Worm (Caenorhabditis elegans) whole organism, L2 larva: ENCODE measurements around the gene nep-12.

Source experiments
- F13H6.1 ChIP-seq: sonication (generic microtip); optimal IDR thresholded peaks from 2 replicates; lab custom pipeline; 2016; ENCODE audit warnings: missing genetic modification characterization, missing compliant biosample characterization
- R02D3.7 ChIP-seq: fragments of 150-350 bp; optimal IDR thresholded peaks from 2 replicates; lab custom pipeline; 2014; ENCODE audit warnings: missing biosample characterization, missing genetic modification characterization
- Y55F3AM.14 ChIP-seq: fragments of 200-800 bp; sonication (Bioruptor generic); optimal IDR thresholded peaks from 2 replicates; lab custom pipeline; 2018; ENCODE audit warnings: mild to moderate bottlenecking, missing genetic modification characterization, missing compliant biosample characterization
- ZK546.5 ChIP-seq: sonication (generic microtip); optimal IDR thresholded peaks from 2 replicates; lab custom pipeline; 2017; ENCODE audit warnings: missing biosample characterization, missing genetic modification characterization
- aly-2 ChIP-seq: fragments of 150-350 bp; optimal IDR thresholded peaks from 2 replicates; lab custom pipeline; 2014; ENCODE audit warnings: missing biosample characterization, missing genetic modification characterization
- ama-1 ChIP-seq: fragments of 150-350 bp; optimal IDR thresholded peaks from 2 replicates; lab custom pipeline; 2018; ENCODE audit warnings: inconsistent platforms
- blmp-1 ChIP-seq: sonication (generic microtip); optimal IDR thresholded peaks from 2 replicates; lab custom pipeline; 2017; ENCODE audit warnings: missing genetic modification characterization, mild to moderate bottlenecking, missing compliant biosample characterization, antibody characterized with exemption, moderate library complexity; ENCODE audit not compliant: insufficient read depth
- ceh-16 ChIP-seq: fragments of 150-350 bp; optimal IDR thresholded peaks from 2 replicates; lab custom pipeline; 2014; ENCODE audit warnings: missing biosample characterization, missing genetic modification characterization
- crh-2 ChIP-seq: sonication (generic microtip); optimal IDR thresholded peaks from 2 replicates; lab custom pipeline; 2017; ENCODE audit warnings: missing biosample characterization, missing genetic modification characterization
- egl-27 ChIP-seq: sonication (generic microtip); optimal IDR thresholded peaks from 3 replicates; lab custom pipeline; 2017; ENCODE audit warnings: missing biosample characterization, missing genetic modification reagents, missing genetic modification characterization
- elt-1 ChIP-seq: fragments of 150-350 bp; optimal IDR thresholded peaks from 2 replicates; lab custom pipeline; 2014; ENCODE audit warnings: missing biosample characterization, missing genetic modification characterization
- elt-3 ChIP-seq: sonication (generic microtip); optimal IDR thresholded peaks from 2 replicates; lab custom pipeline; 2017; ENCODE audit warnings: missing biosample characterization, missing genetic modification characterization
- fos-1 ChIP-seq: fragments of 150-350 bp; optimal IDR thresholded peaks from 2 replicates; lab custom pipeline; 2014; ENCODE audit warnings: missing biosample characterization, missing genetic modification characterization
- gmeb-1 ChIP-seq: fragments of 150-350 bp; optimal IDR thresholded peaks from 2 replicates; lab custom pipeline; 2014; ENCODE audit warnings: missing biosample characterization, missing genetic modification characterization
- lin-11 ChIP-seq: fragments of 150-350 bp; sonication (generic microtip); optimal IDR thresholded peaks from 2 replicates; lab custom pipeline; 2014; ENCODE audit warnings: missing biosample characterization, missing genetic modification characterization, inconsistent platforms, mixed read lengths
- lin-13 ChIP-seq: fragments of 150-350 bp; optimal IDR thresholded peaks from 2 replicates; lab custom pipeline; 2014; ENCODE audit warnings: missing biosample characterization, missing genetic modification reagents, missing genetic modification characterization
- lsy-2 ChIP-seq, 2 experiments: fragments of 150-350 bp in 1 of 2; sonication (generic microtip) in 1 of 2; optimal IDR thresholded peaks; 2 replicates each; lab custom pipeline; 2014 to 2017; ENCODE audit warnings: missing biosample characterization in 2 of 2, missing genetic modification characterization in 2 of 2
- mab-5 ChIP-seq: fragments of 150-350 bp; optimal IDR thresholded peaks from 2 replicates; lab custom pipeline; 2014; ENCODE audit warnings: missing biosample characterization, missing genetic modification characterization
- mbf-1 ChIP-seq: sonication (generic microtip); optimal IDR thresholded peaks from 2 replicates; lab custom pipeline; 2017; ENCODE audit warnings: missing biosample characterization, missing genetic modification characterization
- mdl-1 ChIP-seq, 2 experiments: fragments of 150-350 bp in 1 of 2; sonication (generic microtip) in 1 of 2; optimal IDR thresholded peaks; 2 replicates each; lab custom pipeline; 2017; ENCODE audit warnings: missing biosample characterization in 2 of 2, missing genetic modification characterization in 2 of 2
- nhr-10 ChIP-seq: sonication (generic microtip); optimal IDR thresholded peaks from 2 replicates; lab custom pipeline; 2017; ENCODE audit warnings: missing biosample characterization, missing genetic modification characterization
- nhr-12 ChIP-seq: fragments of 150-350 bp; optimal IDR thresholded peaks from 2 replicates; lab custom pipeline; 2014; ENCODE audit warnings: missing biosample characterization, missing genetic modification characterization
- nhr-237 ChIP-seq: fragments of 150-350 bp; optimal IDR thresholded peaks from 2 replicates; lab custom pipeline; 2014; ENCODE audit warnings: missing biosample characterization, missing genetic modification characterization
- nhr-25 ChIP-seq: fragments of 150-350 bp; sonication (generic microtip); optimal IDR thresholded peaks from 3 replicates; lab custom pipeline; 2014; ENCODE audit warnings: missing biosample characterization, missing genetic modification characterization
- peb-1 ChIP-seq: fragments of 150-350 bp; optimal IDR thresholded peaks from 2 replicates; lab custom pipeline; 2014; ENCODE audit warnings: missing biosample characterization, missing genetic modification characterization
- sma-3 ChIP-seq: sonication (generic microtip); optimal IDR thresholded peaks from 2 replicates; lab custom pipeline; 2016; ENCODE audit warnings: missing genetic modification reagents, missing genetic modification characterization, missing compliant biosample characterization
- sma-9 ChIP-seq, 2 experiments: fragments of 150-350 bp in 1 of 2; sonication (generic microtip) in 1 of 2; optimal IDR thresholded peaks; 2 replicates each; lab custom pipeline; 2014 to 2016; ENCODE audit warnings: missing genetic modification characterization in 2 of 2, mild to moderate bottlenecking in 1 of 2, missing biosample characterization in 1 of 2, missing compliant biosample characterization in 1 of 2, missing genetic modification reagents in 1 of 2, moderate library complexity in 1 of 2
- snpc-4 ChIP-seq: fragments of 150-350 bp; optimal IDR thresholded peaks from 2 replicates; lab custom pipeline; 2014; ENCODE audit warnings: missing biosample characterization, missing genetic modification characterization
- unc-39 ChIP-seq: fragments of 150-350 bp; optimal IDR thresholded peaks from 2 replicates; lab custom pipeline; 2014; ENCODE audit warnings: missing biosample characterization, missing genetic modification characterization
- zag-1 ChIP-seq: fragments of 150-350 bp; optimal IDR thresholded peaks from 2 replicates; lab custom pipeline; 2014; ENCODE audit warnings: missing biosample characterization, missing genetic modification characterization
- ztf-11 ChIP-seq: sonication (generic microtip); optimal IDR thresholded peaks from 2 replicates; lab custom pipeline; 2017; ENCODE audit warnings: missing biosample characterization, missing genetic modification characterization
- ztf-4 ChIP-seq: fragments of 150-350 bp; optimal IDR thresholded peaks from 2 replicates; lab custom pipeline; 2014; ENCODE audit warnings: missing biosample characterization, missing genetic modification characterization

nep-12 gene

ce11 chrII:4773891-4774432 lies 10.4 kb downstream of the nep-12 start, which contains the start of the genes F26G1.9 and F26G1.10:
Gene F26G1.9, minus strand, starts transcription at chrII:4773991.
Gene F26G1.10, plus strand, starts transcription at chrII:4774382.
- TF ChIP-seq snpc-4 (tag; lab: Kevin White, UChicago) = no peak
- peak; percentile 28 for TF ChIP-seq fos-1 (tag; lab: Kevin White, UChicago)

DNA sequence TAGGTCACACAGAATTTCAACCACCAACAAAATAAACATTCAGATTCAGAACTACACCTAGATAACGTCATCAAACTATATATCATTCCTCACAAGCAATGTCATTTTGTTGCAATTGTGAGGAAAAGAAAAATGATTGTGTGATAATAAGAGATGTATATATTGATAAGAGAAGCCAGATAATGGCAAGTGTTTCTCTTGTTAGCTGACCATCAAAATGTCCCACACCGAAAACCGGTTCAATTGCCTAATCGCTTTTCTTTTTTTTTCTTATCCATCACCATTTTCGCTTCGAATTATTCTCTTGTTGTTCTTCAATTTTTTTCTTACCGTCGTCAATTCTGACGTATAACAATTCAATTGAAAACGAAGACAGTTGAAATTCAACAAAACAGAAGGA lies 11.9 kb downstream of the nep-12 start:
- TF ChIP-seq nhr-237 (tag; lab: Kevin White, UChicago) = no peak
- peak; percentile 18 for TF ChIP-seq blmp-1 (tag; lab: Kevin White, UChicago)
- no peak for TF ChIP-seq ztf-11 (tag; lab: Kevin White, UChicago)
- no peak for TF ChIP-seq lin-11 (tag; lab: Kevin White, UChicago)
- no peak for TF ChIP-seq mab-5
- no peak for TF ChIP-seq egl-27 (tag; lab: Kevin White, UChicago)
- no peak for TF ChIP-seq ZK546.5
- no peak for TF ChIP-seq unc-39 (tag; lab: Kevin White, UChicago)
- TF ChIP-seq peb-1 (tag; lab: Kevin White, UChicago) = no peak
- no peak for TF ChIP-seq snpc-4 (tag; lab: Kevin White, UChicago)
- TF ChIP-seq ceh-16 (tag; lab: Kevin White, UChicago) = no peak
- no peak for TF ChIP-seq lsy-2 (tag; optimal IDR thresholded peaks at IDR 0.05; lab: Kevin White, UChicago)
- no peak for TF ChIP-seq sma-9 (GFP tag; optimal IDR thresholded peaks at IDR 0.05; lab: Kevin White, UChicago)
- TF ChIP-seq sma-9 (tag; optimal IDR thresholded peaks at IDR 0.05; lab: Kevin White, UChicago) = no peak
- peak; percentile 12 for TF ChIP-seq F13H6.1
- peak; percentile 2 for TF ChIP-seq fos-1 (tag; lab: Kevin White, UChicago)

DNA sequence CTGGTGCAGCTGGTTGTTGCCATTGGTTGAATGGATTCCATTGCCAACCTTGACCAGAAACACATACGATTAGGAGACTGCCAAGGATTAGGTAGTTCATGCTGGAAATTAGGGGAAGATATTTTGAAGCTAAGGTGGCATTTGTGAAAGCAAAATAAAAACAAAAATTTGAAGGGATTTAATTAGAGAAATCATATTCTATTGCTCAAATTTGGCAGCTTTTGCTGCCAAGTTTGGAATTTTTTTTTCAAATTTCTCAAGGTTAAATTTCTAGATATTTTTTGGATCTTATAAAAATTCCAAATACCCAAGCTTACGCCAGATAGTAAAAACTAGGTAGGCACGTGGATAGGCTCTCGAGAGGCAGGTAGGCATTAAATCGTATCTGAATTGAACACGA lies 13.1 kb downstream of the nep-12 start, which contains the start of gene F26G1.5:
Gene F26G1.5, minus strand, starts transcription at position 101 of the 400 bp plus-strand sequence.
- no peak for TF ChIP-seq peb-1 (tag; lab: Kevin White, UChicago)
- no peak for TF ChIP-seq nhr-12 (tag; lab: Kevin White, UChicago)
- TF ChIP-seq lsy-2 (tag; optimal IDR thresholded peaks at IDR 0.05; lab: Kevin White, UChicago) = no peak
- no peak for TF ChIP-seq sma-9 (GFP tag; optimal IDR thresholded peaks at IDR 0.05; lab: Kevin White, UChicago)
- no peak for TF ChIP-seq sma-9 (tag; optimal IDR thresholded peaks at IDR 0.05; lab: Kevin White, UChicago)
- no peak for TF ChIP-seq Y55F3AM.14 (GFP tag; lab: Kevin White, UChicago)
- no peak for TF ChIP-seq elt-1 (tag; lab: Kevin White, UChicago)
- TF ChIP-seq mab-5 = no peak
- no peak for TF ChIP-seq crh-2 (tag; lab: Kevin White, UChicago)

DNA sequence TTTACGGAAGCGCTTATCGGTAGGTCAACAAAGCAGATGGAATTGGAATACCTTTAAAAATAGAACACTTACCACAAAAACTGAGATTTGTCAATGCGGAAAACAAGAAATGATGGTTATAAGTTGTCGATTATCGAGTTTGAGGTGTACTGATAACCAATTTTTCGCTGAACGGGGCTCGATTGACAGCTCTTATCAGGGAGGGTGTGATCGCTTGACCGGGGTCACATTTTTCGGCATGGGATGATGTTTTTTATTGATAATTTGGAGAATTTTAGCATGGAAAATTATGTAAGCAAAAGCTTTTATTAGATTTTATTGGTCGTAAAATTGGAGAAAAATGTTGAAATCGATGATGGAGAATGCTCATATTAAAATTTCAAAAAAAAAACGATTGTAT lies 14.4 kb downstream of the nep-12 start:
- peak; percentile 46 for TF ChIP-seq F13H6.1
- peak; percentile 33 for TF ChIP-seq gmeb-1 (tag; lab: Kevin White, UChicago)
- TF ChIP-seq sma-9 (GFP tag; optimal IDR thresholded peaks at IDR 0.05; lab: Kevin White, UChicago) = peak; percentile 42
- no peak for TF ChIP-seq sma-9 (tag; optimal IDR thresholded peaks at IDR 0.05; lab: Kevin White, UChicago)
- TF ChIP-seq snpc-4 (tag; lab: Kevin White, UChicago) = no peak
- no peak for TF ChIP-seq egl-27 (tag; lab: Kevin White, UChicago)
- peak; percentile 45 for TF ChIP-seq crh-2 (tag; lab: Kevin White, UChicago)
- no peak for TF ChIP-seq lin-13
- peak; percentile 91 for TF ChIP-seq fos-1 (tag; lab: Kevin White, UChicago)

DNA sequence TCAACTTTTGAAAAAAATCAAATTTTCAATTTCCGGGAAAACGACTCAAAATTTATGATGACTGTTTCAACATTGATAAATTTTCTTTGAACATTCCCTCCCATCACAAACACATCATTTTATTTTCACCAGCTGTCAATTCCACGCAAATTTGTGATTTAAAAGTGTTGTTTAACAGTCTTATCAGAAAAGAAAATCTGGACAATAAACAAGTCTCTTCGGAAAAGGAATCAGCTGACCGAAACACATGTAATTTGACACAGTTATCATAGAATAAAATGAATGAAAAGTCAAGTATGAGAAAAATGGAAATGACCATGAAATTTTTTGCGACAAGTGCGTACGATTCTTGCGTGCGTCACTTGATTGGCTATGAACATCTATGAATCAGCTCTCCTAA lies 15.2 kb downstream of the nep-12 start:
- TF ChIP-seq ZK546.5 (no peak), sma-3 (peak; percentile 45), fos-1 (tag; lab: Kevin White, UChicago) (peak; percentile 5), elt-3 (tag; lab: Kevin White, UChicago) (no peak), nhr-25 (tag; lab: Kevin White, UChicago) (peak; percentile 53), sma-9 (GFP tag; optimal IDR thresholded peaks at IDR 0.05; lab: Kevin White, UChicago) (peak; percentile 2), sma-9 (tag; optimal IDR thresholded peaks at IDR 0.05; lab: Kevin White, UChicago) (no peak)

ce11 chrII:4767612-4768011 lies 16.7 kb downstream of the nep-12 start:
- TF ChIP-seq zag-1 (tag; lab: Kevin White, UChicago) = no peak
- peak; percentile 26 for TF ChIP-seq sma-9 (GFP tag; optimal IDR thresholded peaks at IDR 0.05; lab: Kevin White, UChicago)
- TF ChIP-seq sma-9 (tag; optimal IDR thresholded peaks at IDR 0.05; lab: Kevin White, UChicago) = no peak
- peak; percentile 33 for TF ChIP-seq nhr-25 (tag; lab: Kevin White, UChicago)
- TF ChIP-seq nhr-10 (tag; lab: Kevin White, UChicago) = no peak
- no peak for TF ChIP-seq R02D3.7 (tag; lab: Kevin White, UChicago)
- TF ChIP-seq ztf-4 = no peak
- no peak for TF ChIP-seq aly-2
- no peak for TF ChIP-seq mdl-1 (tag; optimal IDR thresholded peaks at IDR 0.05; lab: Kevin White, UChicago)
- TF ChIP-seq mbf-1 = no peak
- TF ChIP-seq ama-1 (lab: Kevin White, UChicago) = no peak
- TF ChIP-seq ceh-16 (tag; lab: Kevin White, UChicago) = peak; percentile 71
- TF ChIP-seq lin-11 (tag; lab: Kevin White, UChicago) = no peak
